Fruit fly (Drosophila melanogaster): ENCODE data around the gene path.

path gene

DNA sequence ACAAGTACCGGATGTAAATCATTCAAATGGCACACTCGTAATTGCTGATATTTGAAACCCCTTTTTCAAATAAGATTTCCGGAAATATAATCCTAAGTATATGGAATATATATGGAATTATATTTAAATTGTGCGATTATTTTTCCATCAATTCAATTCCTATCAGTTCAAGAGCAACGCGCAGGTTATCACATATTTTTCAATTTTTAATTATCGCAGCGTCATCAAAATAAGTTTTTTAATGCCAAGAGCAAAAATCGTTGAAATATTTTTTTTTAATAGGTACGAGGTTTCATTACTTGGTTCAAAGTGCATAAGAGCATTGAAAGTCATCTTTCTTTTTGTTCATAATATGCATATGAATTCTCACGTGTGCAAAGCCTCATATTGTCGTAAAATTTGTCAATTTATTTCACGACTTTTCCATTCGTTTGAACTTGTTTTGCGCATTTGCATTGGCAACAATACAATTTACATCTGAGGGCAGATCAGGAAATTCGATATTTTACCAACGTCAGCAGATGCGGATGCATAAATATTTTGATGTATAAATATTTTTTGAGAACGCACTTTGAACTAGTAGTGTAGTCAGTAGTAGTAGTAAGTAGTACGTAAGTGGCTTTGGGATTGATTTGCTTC is 7.0 kb downstream of the path start:
- TF ChIP-seq psq (optimal IDR thresholded peaks at IDR 0.05) (no peak), CG8478 (optimal IDR thresholded peaks at IDR 0.05) (no peak), Dll (optimal IDR thresholded peaks at IDR 0.05) (no peak), pan (optimal IDR thresholded peaks at IDR 0.05) (no peak), usp (GFP tag; optimal IDR thresholded peaks at IDR 0.05) (no peak), EcR (GFP tag; optimal IDR thresholded peaks at IDR 0.05) (no peak)

DNA sequence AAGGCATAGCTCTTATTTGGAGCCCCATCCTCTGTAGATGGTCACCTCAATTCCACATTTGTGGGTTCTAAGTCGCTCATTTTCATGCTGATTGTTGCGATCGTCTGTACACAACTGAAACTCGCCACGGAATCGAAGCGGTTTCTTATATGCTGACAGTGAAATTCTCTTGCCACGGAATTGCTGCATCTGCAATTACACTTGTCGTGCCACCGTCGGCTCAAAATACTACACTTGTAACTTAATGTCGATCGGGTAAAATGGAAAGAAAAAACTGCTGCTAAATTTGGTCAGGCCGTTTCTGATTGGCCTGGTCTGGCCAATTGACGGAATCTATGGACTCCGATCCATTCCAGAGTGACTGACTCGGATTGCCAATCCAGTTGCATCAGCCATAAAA is 7.9 kb downstream of the path start:
- no peak for TF ChIP-seq psq (optimal IDR thresholded peaks at IDR 0.05)
- no peak for TF ChIP-seq usp (GFP tag; optimal IDR thresholded peaks at IDR 0.05)
- no peak for TF ChIP-seq EcR (GFP tag; optimal IDR thresholded peaks at IDR 0.05)
- TF ChIP-seq pan (optimal IDR thresholded peaks at IDR 0.05): no peak
- TF ChIP-seq CG8478 (optimal IDR thresholded peaks at IDR 0.05): no peak
- TF ChIP-seq Dll (optimal IDR thresholded peaks at IDR 0.05): no peak

DNA sequence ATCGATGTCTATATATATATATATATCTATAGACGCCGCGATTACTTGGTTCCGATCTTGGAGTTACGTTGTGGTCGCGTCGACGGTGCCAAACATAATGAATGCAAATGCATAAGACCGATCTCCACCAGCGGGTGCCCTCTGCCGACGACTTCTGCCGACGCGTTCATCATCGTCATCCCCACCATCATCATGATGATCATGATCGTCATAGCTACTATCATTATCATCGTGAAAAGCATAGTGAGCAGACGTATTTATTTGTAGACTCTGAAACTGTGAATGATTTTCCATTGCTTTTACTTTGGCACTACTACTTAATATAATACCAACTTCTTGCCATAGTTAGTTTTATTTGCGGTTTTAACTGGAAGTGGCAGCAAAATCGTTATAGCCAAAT is 13.0 kb downstream of the path start, which contains the start of gene CG32037:
TSS of gene CG32037 (minus strand) at position 101 of the 400 bp plus-strand sequence.
- TF ChIP-seq usp (GFP tag; optimal IDR thresholded peaks at IDR 0.05) (no peak), EcR (GFP tag; optimal IDR thresholded peaks at IDR 0.05) (no peak), psq (optimal IDR thresholded peaks at IDR 0.05) (no peak), CG8478 (optimal IDR thresholded peaks at IDR 0.05) (no peak), pan (optimal IDR thresholded peaks at IDR 0.05) (no peak), Dll (optimal IDR thresholded peaks at IDR 0.05) (no peak)

DNA sequence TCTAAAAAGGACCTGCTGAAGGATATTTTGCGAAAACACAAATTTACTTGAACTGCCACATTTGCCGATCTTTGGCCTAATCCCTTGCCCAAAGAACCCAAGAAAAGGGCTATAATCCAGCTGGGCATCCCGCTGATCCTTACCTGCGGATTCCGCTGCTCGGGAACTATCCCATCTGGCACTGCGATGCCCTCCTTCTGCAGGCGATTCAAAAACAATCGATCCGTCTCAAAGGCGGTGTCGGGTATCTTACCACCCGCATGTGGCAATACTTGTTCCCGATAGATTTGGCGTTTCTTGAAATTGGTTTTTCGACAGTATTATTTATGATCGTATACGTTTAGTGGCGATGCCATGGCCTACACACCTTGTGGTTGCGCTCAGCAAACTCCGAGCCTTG is 13.8 kb downstream of the path start:
- no peak for TF ChIP-seq Dll (optimal IDR thresholded peaks at IDR 0.05)
- TF ChIP-seq EcR (GFP tag; optimal IDR thresholded peaks at IDR 0.05): no peak

DNA sequence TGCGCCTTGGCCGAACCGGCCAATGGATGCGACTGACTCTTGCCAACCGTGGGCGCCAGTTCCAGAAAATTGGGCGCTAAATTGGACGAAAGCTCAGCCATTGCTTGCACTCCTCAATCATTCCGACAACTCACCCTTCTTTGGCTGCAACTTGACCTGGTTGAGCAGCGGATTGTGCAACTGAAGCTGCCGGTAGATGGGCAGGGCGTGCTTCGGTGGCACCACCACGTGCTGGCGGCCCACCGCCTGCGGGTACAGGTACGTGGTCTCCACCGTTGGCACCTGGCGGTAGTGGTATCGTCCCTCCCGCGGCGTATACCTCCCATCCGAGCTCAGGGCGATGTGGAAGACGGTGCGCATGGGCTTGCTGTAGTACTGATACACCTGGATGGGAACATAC is 14.7 kb downstream of the path start:
- TF ChIP-seq EcR (GFP tag; optimal IDR thresholded peaks at IDR 0.05) (no peak), CG8478 (optimal IDR thresholded peaks at IDR 0.05) (no peak), psq (optimal IDR thresholded peaks at IDR 0.05) (no peak), pan (optimal IDR thresholded peaks at IDR 0.05) (no peak), usp (GFP tag; optimal IDR thresholded peaks at IDR 0.05) (no peak), Dll (optimal IDR thresholded peaks at IDR 0.05) (no peak)

DNA sequence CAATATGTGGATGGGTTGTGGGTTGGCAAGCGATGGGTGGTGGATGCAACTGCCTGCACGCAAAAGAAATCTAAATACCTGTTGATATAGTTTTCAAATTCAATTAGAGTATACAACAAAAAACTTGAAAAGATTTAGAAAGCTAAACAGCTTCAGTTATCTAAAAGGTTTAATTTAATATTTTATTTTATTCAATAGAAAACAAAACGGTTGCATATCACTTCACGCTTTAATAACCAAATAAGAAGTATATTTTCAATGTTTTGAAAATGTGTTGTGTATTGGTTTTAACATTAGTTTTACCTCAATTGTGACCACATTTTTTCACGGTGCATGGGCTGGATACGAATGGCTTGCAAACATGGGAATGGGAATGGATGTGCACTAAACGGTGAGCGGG is 15.5 kb downstream of the path start:
- TF ChIP-seq usp (GFP tag; optimal IDR thresholded peaks at IDR 0.05) (no peak), pan (optimal IDR thresholded peaks at IDR 0.05) (no peak), EcR (GFP tag; optimal IDR thresholded peaks at IDR 0.05) (no peak), CG8478 (optimal IDR thresholded peaks at IDR 0.05) (no peak), Dll (optimal IDR thresholded peaks at IDR 0.05) (no peak), psq (optimal IDR thresholded peaks at IDR 0.05) (no peak)

DNA sequence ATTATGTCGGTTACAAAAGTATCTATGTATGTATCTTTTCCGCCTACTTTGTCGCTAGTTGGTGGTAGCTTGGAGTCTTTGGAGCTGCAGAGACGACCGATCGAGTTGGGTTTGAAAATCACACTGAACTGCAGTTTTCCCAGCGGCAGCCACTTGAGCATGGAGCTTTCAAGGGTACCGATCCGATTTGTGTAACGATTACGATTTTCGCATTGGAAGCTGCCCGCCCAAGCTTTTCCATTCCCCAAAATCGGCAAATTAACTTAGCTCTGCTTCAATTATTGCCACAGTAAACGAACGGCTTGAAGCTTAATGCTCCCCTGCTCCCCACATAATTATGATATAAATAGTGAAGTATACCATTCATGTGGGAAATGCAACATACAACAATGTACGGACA is 16.0 kb downstream of the path start, which contains the start of gene CG32036:
TSS of gene CG32036 (minus strand) at position 101 of the 400 bp plus-strand sequence.
- TF ChIP-seq psq (optimal IDR thresholded peaks at IDR 0.05): no peak

DNA sequence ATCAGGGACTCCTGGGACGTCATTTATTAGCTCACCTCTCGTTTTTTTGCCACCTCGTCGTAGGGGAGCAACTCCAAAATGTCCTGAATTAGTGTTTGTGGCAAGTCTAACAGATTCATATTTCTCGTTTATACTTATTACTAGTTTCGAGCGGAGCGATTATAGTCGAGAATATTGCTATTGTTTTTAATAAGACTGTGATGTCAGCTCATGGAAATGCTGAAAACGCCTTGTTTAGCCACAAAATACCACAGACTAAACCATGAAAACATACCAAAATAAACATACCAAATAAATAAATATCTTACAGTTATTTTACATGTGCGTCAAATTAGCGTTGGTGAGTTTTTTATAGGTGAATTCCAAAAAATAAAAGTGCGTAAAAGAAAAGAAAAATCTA is 17.5 kb downstream of the path start, which contains the start of gene pall:
TSS of gene pall (minus strand) at position 205 of the 400 bp plus-strand sequence.
- TF ChIP-seq usp (GFP tag; optimal IDR thresholded peaks at IDR 0.05) (no peak), EcR (GFP tag; optimal IDR thresholded peaks at IDR 0.05) (no peak), CG8478 (optimal IDR thresholded peaks at IDR 0.05) (no peak), Dll (optimal IDR thresholded peaks at IDR 0.05) (no peak), pan (optimal IDR thresholded peaks at IDR 0.05) (no peak), psq (optimal IDR thresholded peaks at IDR 0.05) (no peak)

DNA sequence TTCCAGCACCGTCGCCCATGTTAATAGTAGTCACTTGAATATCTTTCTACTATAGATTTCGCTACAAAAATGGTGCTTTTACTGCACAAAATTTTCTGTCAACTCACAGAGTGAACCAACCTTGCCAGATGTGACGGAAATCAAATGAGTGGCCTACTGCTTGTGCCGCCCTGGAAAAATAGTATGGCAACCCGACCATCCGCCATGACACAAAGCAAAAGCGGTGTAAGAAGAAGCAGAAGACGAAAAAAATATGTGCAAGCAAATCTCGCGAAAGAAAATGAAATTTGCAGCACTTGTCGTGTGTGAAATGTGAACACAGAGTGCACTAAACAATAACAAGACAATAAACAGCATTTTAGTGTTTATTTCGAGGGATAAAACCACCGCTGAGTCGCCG is 28.3 kb downstream of the path start, which contains the start of the genes Uch-L5 and Jarid2:
TSS of gene Uch-L5 (minus strand) at position 137 of the 400 bp plus-strand sequence.
TSS of gene Jarid2 (plus strand) at position 210 of the 400 bp plus-strand sequence.
- TF ChIP-seq Dll (optimal IDR thresholded peaks at IDR 0.05) (no peak), psq (optimal IDR thresholded peaks at IDR 0.05) (no peak), CG8478 (optimal IDR thresholded peaks at IDR 0.05) (no peak), pan (optimal IDR thresholded peaks at IDR 0.05) (no peak), EcR (GFP tag; optimal IDR thresholded peaks at IDR 0.05) (no peak), usp (GFP tag; optimal IDR thresholded peaks at IDR 0.05) (no peak)

DNA sequence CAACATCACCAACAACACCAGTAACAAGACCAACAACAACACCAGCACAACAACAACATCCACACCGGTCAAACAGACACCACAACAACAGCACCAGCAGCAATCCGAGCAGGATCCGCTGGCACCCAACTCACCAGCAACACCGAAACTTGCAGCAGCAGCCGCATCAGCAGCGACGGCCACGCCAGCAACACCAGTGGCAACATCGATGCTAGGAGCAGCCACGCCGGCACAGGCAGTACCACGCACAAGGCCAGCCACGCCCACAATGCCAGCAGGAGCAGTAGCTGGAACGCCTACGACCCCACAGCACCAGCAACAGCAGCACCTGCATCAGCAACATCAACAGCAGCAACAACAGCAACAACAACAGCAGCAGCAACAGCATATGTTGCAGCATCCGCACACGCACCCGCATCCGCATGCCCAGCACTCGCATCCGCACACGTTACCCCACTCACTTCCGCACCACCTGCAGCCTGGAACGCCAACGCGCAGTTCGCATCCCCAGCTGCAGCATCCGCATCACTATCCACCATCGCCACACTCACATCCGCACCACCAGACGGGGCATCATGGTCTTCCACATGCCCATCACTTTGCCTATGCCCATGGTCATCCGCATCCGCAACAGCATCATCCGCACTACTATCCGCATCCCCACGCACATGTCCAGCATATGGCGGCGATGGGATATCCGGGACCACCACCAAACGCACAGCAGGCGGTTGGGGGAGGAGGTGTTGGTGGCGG is 33.8 kb downstream of the path start:
- TF ChIP-seq psq (optimal IDR thresholded peaks at IDR 0.05) (no peak), pan (optimal IDR thresholded peaks at IDR 0.05) (no peak), CG8478 (optimal IDR thresholded peaks at IDR 0.05) (no peak), Dll (optimal IDR thresholded peaks at IDR 0.05) (no peak), EcR (GFP tag; optimal IDR thresholded peaks at IDR 0.05) (no peak), usp (GFP tag; optimal IDR thresholded peaks at IDR 0.05) (no peak)

DNA sequence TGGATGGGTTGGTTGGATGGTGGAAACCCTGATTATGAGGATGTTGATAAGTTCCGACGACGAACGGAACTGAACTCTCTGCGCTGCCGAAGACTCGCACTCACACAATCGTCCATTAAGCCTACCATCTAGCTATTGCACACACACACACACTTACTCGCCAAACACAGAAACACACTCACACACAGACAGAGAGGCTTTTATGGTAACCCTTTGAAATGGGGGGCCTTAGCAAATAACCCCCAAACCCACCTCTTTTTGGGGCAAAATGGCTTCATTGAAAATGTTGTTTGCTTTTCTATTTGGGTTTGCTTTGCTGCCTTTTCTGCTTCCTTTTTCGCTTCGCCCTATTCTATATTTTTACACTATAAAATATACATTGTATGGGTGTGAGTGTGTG is 36.0 kb downstream of the path start:
- TF ChIP-seq psq (optimal IDR thresholded peaks at IDR 0.05) (no peak), CG8478 (optimal IDR thresholded peaks at IDR 0.05) (no peak), EcR (GFP tag; optimal IDR thresholded peaks at IDR 0.05) (no peak), pan (optimal IDR thresholded peaks at IDR 0.05) (no peak), Dll (optimal IDR thresholded peaks at IDR 0.05) (no peak), usp (GFP tag; optimal IDR thresholded peaks at IDR 0.05) (no peak)

DNA sequence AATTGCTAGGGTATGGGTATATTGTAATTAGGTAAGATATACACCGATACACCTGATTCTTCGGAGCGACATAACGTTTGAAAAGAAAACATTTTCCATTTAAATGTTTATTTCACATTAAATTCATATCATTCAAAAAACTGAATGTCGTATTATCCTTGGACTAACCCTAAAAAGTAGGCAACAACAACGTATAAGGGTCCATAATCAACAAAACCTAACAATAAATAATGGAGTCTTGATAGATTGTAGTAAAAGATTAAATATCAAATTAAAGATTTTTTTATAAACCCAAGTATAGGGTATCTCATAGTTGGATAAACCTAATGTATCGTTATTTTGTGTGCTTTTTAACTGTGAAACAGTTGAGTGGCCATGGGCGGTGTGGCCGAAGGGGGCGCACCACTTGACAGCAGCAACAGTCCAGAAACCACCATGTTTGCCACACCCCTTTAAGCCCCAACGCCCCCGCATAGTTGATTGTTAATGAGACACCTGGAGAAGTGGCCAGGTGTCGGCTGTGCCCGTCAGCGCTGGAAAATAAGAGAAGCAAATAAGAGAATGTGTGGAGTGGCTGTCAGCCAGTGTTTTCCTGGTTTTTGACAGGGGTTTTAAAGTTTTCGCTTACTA is 36.8 kb downstream of the path start:
- TF ChIP-seq pan (optimal IDR thresholded peaks at IDR 0.05) (peak; percentile 68), CG8478 (optimal IDR thresholded peaks at IDR 0.05) (no peak)
